Worm (Caenorhabditis elegans): ENCODE results near the gene soc-2.
A peak's percentile ranks its signal among the peaks of the same experiment; 100 is the strongest.

The soc-2 gene

ce11 chrIV:5110391-5110930 is 41.8 kb downstream of the soc-2 start:
- TF ChIP-seq ces-1 (GFP tag; optimal IDR thresholded peaks at IDR 0.05) = no peak
- TF ChIP-seq nhr-85 (tag) = peak; percentile 20

- TF ChIP-seq pax-3 (tag; optimal IDR thresholded peaks at IDR 0.05) (no peak), efl-1 (optimal IDR thresholded peaks at IDR 0.05) (no peak), efl-1 (GFP tag; optimal IDR thresholded peaks at IDR 0.05 in 1 of 2) (peak in 1 of 2 experiments; percentile 55), lin-35 (GFP tag; optimal IDR thresholded peaks at IDR 0.05) (no peak), isw-1 (GFP tag; IDR thresholded peaks at IDR 0.05) (no peak), pqm-1 (tag; optimal IDR thresholded peaks at IDR 0.05) (no peak)
Observed at ce11 chrIV:5109943-5110342, 42.3 kb downstream of the soc-2 start.

- no peak for TF ChIP-seq nhr-19 (GFP tag; conservative IDR thresholded peaks at IDR 0.05)
- TF ChIP-seq zip-4 (GFP tag; optimal IDR thresholded peaks at IDR 0.05) = no peak
- no peak for TF ChIP-seq fos-1 (tag; optimal IDR thresholded peaks at IDR 0.05)
- TF ChIP-seq alr-1 (tag; optimal IDR thresholded peaks at IDR 0.05; ENCODE audit: borderline replicate concordance) = no peak
- TF ChIP-seq unc-62 (GFP tag; optimal IDR thresholded peaks at IDR 0.05) = no peak
- no peak for TF ChIP-seq aly-2 (tag; optimal IDR thresholded peaks at IDR 0.05)
- no peak for TF ChIP-seq nhr-12 (tag; optimal IDR thresholded peaks at IDR 0.05)
- no peak for TF ChIP-seq xbp-1 (tag; optimal IDR thresholded peaks at IDR 0.05)
- no peak for TF ChIP-seq swsn-7 (tag; optimal IDR thresholded peaks at IDR 0.05)
- TF ChIP-seq nhr-71 (tag; optimal IDR thresholded peaks at IDR 0.05) = no peak
- TF ChIP-seq nhr-77 (tag; optimal IDR thresholded peaks at IDR 0.05) = no peak
- no peak for TF ChIP-seq pax-3 (tag; optimal IDR thresholded peaks at IDR 0.05)
- TF ChIP-seq tlp-1 (tag; optimal IDR thresholded peaks at IDR 0.05) = no peak
- TF ChIP-seq mep-1 (tag; optimal IDR thresholded peaks at IDR 0.05) = no peak
- no peak for TF ChIP-seq nhr-76 (tag; optimal IDR thresholded peaks at IDR 0.05)
- no peak for TF ChIP-seq unc-86 (tag; optimal IDR thresholded peaks at IDR 0.05)
- TF ChIP-seq lin-15B (tag; optimal IDR thresholded peaks at IDR 0.05) = no peak
- no peak for TF ChIP-seq nhr-84 (tag; optimal IDR thresholded peaks at IDR 0.05)
- no peak for TF ChIP-seq fkh-10 (GFP tag; optimal IDR thresholded peaks at IDR 0.05)
- TF ChIP-seq C16A3.4 (tag; optimal IDR thresholded peaks at IDR 0.05) = no peak
Observed at ce11 chrIV:5108971-5109370, 43.3 kb downstream of the soc-2 start.

- TF ChIP-seq F16B12.6 (tag; optimal IDR thresholded peaks at IDR 0.05) = peak; percentile 19
- no peak for TF ChIP-seq ama-1 (optimal IDR thresholded peaks at IDR 0.05)
- peak; percentile 61 for TF ChIP-seq blmp-1 (tag; optimal IDR thresholded peaks at IDR 0.05)
- TF ChIP-seq nhr-19 (GFP tag; conservative IDR thresholded peaks at IDR 0.05) = no peak
- TF ChIP-seq swsn-7 (tag; optimal IDR thresholded peaks at IDR 0.05) = peak; percentile 30
- TF ChIP-seq fkh-10 (GFP tag; optimal IDR thresholded peaks at IDR 0.05) = peak; percentile 40
- peak; percentile 62 for TF ChIP-seq nhr-47 (tag; optimal IDR thresholded peaks at IDR 0.05)
- peak; percentile 25 for TF ChIP-seq tbx-2 (tag; optimal IDR thresholded peaks at IDR 0.05)
- TF ChIP-seq fkh-4 (tag; optimal IDR thresholded peaks at IDR 0.05; ENCODE audit: borderline replicate concordance) = no peak
- no peak for TF ChIP-seq lin-15B (tag; optimal IDR thresholded peaks at IDR 0.05)
- TF ChIP-seq lsy-2 (tag; optimal IDR thresholded peaks at IDR 0.05) = peak; percentile 19 to 75
- peak; percentile 12 for TF ChIP-seq nhr-77 (tag; optimal IDR thresholded peaks at IDR 0.05)
- peak; percentile 46 for TF ChIP-seq snu-23 (GFP tag; optimal IDR thresholded peaks at IDR 0.05)
- no peak for TF ChIP-seq elt-2 (tag; optimal IDR thresholded peaks at IDR 0.05)
- peak; percentile 36 to 44 for TF ChIP-seq efl-1 (optimal IDR thresholded peaks at IDR 0.05)
- peak in 1 of 2 experiments; percentile 78 for TF ChIP-seq efl-1 (GFP tag; optimal IDR thresholded peaks at IDR 0.05 in 1 of 2)
- TF ChIP-seq zag-1 (tag; optimal IDR thresholded peaks at IDR 0.05) = peak; percentile 24
- TF ChIP-seq fkh-8 (tag; optimal IDR thresholded peaks at IDR 0.05) = peak; percentile 60
- TF ChIP-seq lin-35 (GFP tag; optimal IDR thresholded peaks at IDR 0.05) = peak in 1 of 2 experiments; percentile 44
- TF ChIP-seq efl-3 (GFP tag; optimal IDR thresholded peaks at IDR 0.05) = no peak
- TF ChIP-seq Y116A8C.19 (tag; optimal IDR thresholded peaks at IDR 0.05; ENCODE audit: borderline replicate concordance) = no peak
- peak; percentile 21 for TF ChIP-seq unc-86 (tag; optimal IDR thresholded peaks at IDR 0.05)
- TF ChIP-seq lin-14 (GFP tag; optimal IDR thresholded peaks at IDR 0.05) = peak; percentile 81
- peak; percentile 53 for TF ChIP-seq skn-1 (tag; optimal IDR thresholded peaks at IDR 0.05)
- TF ChIP-seq ceh-82 (tag; optimal IDR thresholded peaks at IDR 0.05) = peak in 2 of 3 experiments; percentile 36 to 70
- peak; percentile 29 for TF ChIP-seq isw-1 (GFP tag; IDR thresholded peaks at IDR 0.05)
Observed at ce11 chrIV:5103229-5103894, 48.9 kb downstream of the soc-2 start, which contains the start of gene C02B10.3. C02B10.3 (minus strand) TSS chrIV:5103279.
